Fruit fly (Drosophila melanogaster): Measurements from ENCODE around the gene jus.

The jus gene

DNA sequence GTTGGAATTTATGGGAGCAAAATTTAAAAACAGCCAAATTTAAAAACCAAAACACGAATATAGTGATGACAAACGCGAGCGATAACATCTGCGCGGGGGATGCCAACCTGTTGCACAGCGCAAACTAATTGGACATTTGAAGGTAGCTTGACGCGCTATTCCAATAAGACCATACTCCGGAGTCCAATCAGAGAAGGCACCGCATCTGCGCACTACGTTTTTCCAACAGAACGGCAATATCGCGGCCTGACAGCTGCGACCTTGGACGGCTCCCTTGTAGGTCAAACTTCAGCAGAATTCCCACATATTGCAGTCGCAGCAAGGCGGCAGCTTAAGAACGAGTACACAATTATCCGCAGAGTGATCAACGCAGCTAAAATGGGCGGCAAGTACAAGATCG, 46.7 kb downstream of the jus start, which contains the start of the genes CG11882 and Pglym78:
TSS of gene CG11882 (minus strand) at position 101 of the 400 bp plus-strand sequence.
TSS of gene Pglym78 (plus strand) at position 177 of the 400 bp plus-strand sequence.
- no peak for TF ChIP-seq kay (GFP tag; ENCODE audit: borderline replicate concordance)
- TF ChIP-seq CG12768 (GFP tag; optimal IDR thresholded peaks at IDR 0.05), result peak; percentile 71
- peak; percentile 79 for TF ChIP-seq bab1 (GFP tag; optimal IDR thresholded peaks at IDR 0.05)
- TF ChIP-seq Mnt (GFP tag; optimal IDR thresholded peaks at IDR 0.05), result peak; percentile 62
- TF ChIP-seq ovo (GFP tag; optimal IDR thresholded peaks at IDR 0.05), result peak; percentile 24
- peak; percentile 66 for TF ChIP-seq CG7101 (tag; optimal IDR thresholded peaks at IDR 0.05)
- TF ChIP-seq CG5204 (GFP tag; optimal IDR thresholded peaks at IDR 0.05), result no peak
- TF ChIP-seq toe (GFP tag; optimal IDR thresholded peaks at IDR 0.05), result no peak
- peak; percentile 73 for TF ChIP-seq CG1620 (GFP tag; optimal IDR thresholded peaks at IDR 0.05)
- no peak for TF ChIP-seq Clk (GFP tag; optimal IDR thresholded peaks at IDR 0.05)
- no peak for TF ChIP-seq Crg-1 (GFP tag; optimal IDR thresholded peaks at IDR 0.05)
- TF ChIP-seq CG14711 (tag; optimal IDR thresholded peaks at IDR 0.05), result no peak
- TF ChIP-seq CG33017 (tag; optimal IDR thresholded peaks at IDR 0.05), result peak; percentile 47
- peak; percentile 30 for TF ChIP-seq CG11617 (GFP tag; optimal IDR thresholded peaks at IDR 0.05)
- TF ChIP-seq CG7045 (GFP tag; optimal IDR thresholded peaks at IDR 0.05), result peak; percentile 3
- peak; percentile 61 for TF ChIP-seq pad (GFP tag; optimal IDR thresholded peaks at IDR 0.05)
- TF ChIP-seq cnc (optimal IDR thresholded peaks at IDR 0.05), result no peak
- peak; percentile 0 for TF ChIP-seq tj (GFP tag; optimal IDR thresholded peaks at IDR 0.05)
- no peak for TF ChIP-seq Hr96 (GFP tag; optimal IDR thresholded peaks at IDR 0.05)
- peak; percentile 59 for TF ChIP-seq cic (GFP tag; optimal IDR thresholded peaks at IDR 0.05)

DNA sequence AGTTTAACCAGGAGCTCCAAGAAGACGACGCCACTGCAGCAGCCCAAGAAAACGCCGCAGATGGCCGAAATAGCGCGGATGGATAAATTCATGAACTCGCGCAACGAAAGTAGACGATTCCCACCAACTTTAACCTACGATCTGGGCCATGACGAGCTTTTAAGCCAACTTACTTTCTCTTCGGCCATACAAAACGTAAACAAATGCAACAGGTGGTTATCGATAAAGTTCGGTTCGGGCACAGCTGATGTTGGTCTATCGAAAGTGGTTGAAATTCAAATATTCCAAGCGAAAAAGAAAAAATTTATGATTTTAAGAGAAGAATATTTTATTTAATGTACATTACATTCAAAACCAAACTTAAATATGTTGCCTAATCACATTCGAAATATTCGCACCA, 48.1 kb downstream of the jus start, which contains the start of gene CG14511:
TSS of gene CG14511 (minus strand) at position 184 of the 400 bp plus-strand sequence.
- TF ChIP-seq toe (GFP tag; optimal IDR thresholded peaks at IDR 0.05) (no peak), bab1 (GFP tag; optimal IDR thresholded peaks at IDR 0.05) (peak; percentile 27)

DNA sequence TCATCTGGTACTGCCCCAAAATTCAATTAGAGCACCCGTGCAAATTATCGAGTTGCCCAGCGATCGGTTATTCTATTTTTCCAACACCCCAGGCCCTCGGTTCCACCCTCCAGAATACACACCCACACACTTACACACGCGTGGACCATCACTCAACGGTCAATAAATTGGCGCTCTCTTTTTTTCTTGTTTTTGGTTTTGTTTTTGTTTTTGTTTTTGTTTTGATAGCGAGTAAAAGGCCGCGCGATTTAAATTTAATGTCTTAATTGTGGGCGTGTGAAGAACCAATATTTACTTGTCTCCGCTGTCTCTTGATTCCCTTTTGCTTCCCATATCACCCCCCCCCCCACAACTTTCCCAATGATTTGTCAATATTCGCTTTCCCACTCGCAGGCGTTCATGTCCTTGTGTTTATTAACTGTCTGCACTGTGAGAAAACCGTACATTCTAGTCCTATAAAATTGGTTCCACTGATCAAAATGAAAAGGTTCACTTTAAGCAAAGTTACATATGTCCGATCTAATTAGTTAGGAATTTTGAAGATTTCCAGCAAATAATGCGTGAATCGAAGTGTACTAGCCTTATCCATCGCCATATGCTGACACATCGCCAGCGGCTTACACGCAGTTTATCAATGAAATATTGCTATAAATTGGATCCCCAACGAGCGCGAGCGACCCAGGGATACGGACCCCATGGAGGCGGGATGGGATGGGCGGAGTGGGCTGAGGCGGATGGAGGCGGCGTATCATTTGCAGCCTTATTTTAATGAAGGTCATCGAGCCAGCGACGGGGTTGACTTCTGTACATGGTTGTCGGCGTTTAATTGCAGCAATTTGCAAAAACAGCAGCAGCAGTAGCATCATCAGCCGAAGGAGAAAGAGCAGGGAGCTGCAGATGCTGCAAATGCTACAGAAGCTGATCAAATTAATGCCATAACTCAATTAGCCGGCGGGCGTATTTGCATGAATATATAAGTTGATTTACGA, 54.7 kb downstream of the jus start:
- no peak for TF ChIP-seq CG7101 (tag; optimal IDR thresholded peaks at IDR 0.05)
- no peak for TF ChIP-seq kay (GFP tag; ENCODE audit: borderline replicate concordance)
- no peak for TF ChIP-seq tj (GFP tag; optimal IDR thresholded peaks at IDR 0.05)
- no peak for TF ChIP-seq ovo (GFP tag; optimal IDR thresholded peaks at IDR 0.05)
- TF ChIP-seq Hr96 (GFP tag; optimal IDR thresholded peaks at IDR 0.05), result no peak
- no peak for TF ChIP-seq CG12768 (GFP tag; optimal IDR thresholded peaks at IDR 0.05)
- no peak for TF ChIP-seq CG5204 (GFP tag; optimal IDR thresholded peaks at IDR 0.05)
- no peak for TF ChIP-seq CG14711 (tag; optimal IDR thresholded peaks at IDR 0.05)

- peak; percentile 68 for TF ChIP-seq pad (GFP tag; optimal IDR thresholded peaks at IDR 0.05)
- TF ChIP-seq CG12768 (GFP tag; optimal IDR thresholded peaks at IDR 0.05), result peak; percentile 45
- TF ChIP-seq bab1 (GFP tag; optimal IDR thresholded peaks at IDR 0.05), result peak; percentile 29
- TF ChIP-seq ovo (GFP tag; optimal IDR thresholded peaks at IDR 0.05), result peak; percentile 96
- TF ChIP-seq kay (GFP tag; ENCODE audit: borderline replicate concordance), result no peak
- TF ChIP-seq Hr96 (GFP tag; optimal IDR thresholded peaks at IDR 0.05), result no peak
- no peak for TF ChIP-seq CG1620 (GFP tag; optimal IDR thresholded peaks at IDR 0.05)
Observed at dm6 chr3R:29138961-29139527, 55.8 kb downstream of the jus start.

- TF ChIP-seq CG12768 (GFP tag; optimal IDR thresholded peaks at IDR 0.05) (no peak), CG7101 (tag; optimal IDR thresholded peaks at IDR 0.05) (no peak), toe (GFP tag; optimal IDR thresholded peaks at IDR 0.05) (no peak), kay (GFP tag; ENCODE audit: borderline replicate concordance) (no peak), Clk (GFP tag; optimal IDR thresholded peaks at IDR 0.05) (no peak), CG7045 (GFP tag; optimal IDR thresholded peaks at IDR 0.05) (no peak), CG14711 (tag; optimal IDR thresholded peaks at IDR 0.05) (no peak), pad (GFP tag; optimal IDR thresholded peaks at IDR 0.05) (no peak), CG11617 (GFP tag; optimal IDR thresholded peaks at IDR 0.05) (no peak), CG33017 (tag; optimal IDR thresholded peaks at IDR 0.05) (no peak), Hr96 (GFP tag; optimal IDR thresholded peaks at IDR 0.05) (no peak), ovo (GFP tag; optimal IDR thresholded peaks at IDR 0.05) (peak; percentile 2), cic (GFP tag; optimal IDR thresholded peaks at IDR 0.05) (peak; percentile 17), bab1 (GFP tag; optimal IDR thresholded peaks at IDR 0.05) (no peak), Mnt (GFP tag; optimal IDR thresholded peaks at IDR 0.05) (no peak), CG5204 (GFP tag; optimal IDR thresholded peaks at IDR 0.05) (no peak), tj (GFP tag; optimal IDR thresholded peaks at IDR 0.05) (no peak), Crg-1 (GFP tag; optimal IDR thresholded peaks at IDR 0.05) (peak; percentile 40), cnc (optimal IDR thresholded peaks at IDR 0.05) (no peak), CG1620 (GFP tag; optimal IDR thresholded peaks at IDR 0.05) (no peak)
Observed at dm6 chr3R:29138407-29138806, 56.4 kb downstream of the jus start, which contains the start of the genes Alg13 and superdeath. Gene Alg13, minus strand, starts transcription at chr3R:29138573. Gene superdeath, plus strand, starts transcription at chr3R:29138662.
